Fruit fly (Drosophila melanogaster): ENCODE results near the gene CG6966.

dm6 chr3R:15112232-15112631, 16.8 kb upstream of the CG6966 start:
- TF ChIP-seq CTCF (optimal IDR thresholded peaks at IDR 0.05) (no peak), CG8478 (optimal IDR thresholded peaks at IDR 0.05) (no peak)
